Worm (Caenorhabditis elegans) whole organism, L1 larva: Measurements from ENCODE around the gene T28B11.1.
A peak's percentile ranks its signal among the peaks of the same experiment; 100 is the strongest.

Source experiments
- C04F5.9 ChIP-seq: sonication (generic microtip); optimal IDR thresholded peaks from 2 replicates; lab custom pipeline; 2016; ENCODE audit warnings: missing genetic modification characterization, missing compliant biosample characterization
- C16A3.4 ChIP-seq: fragments of 150-350 bp; optimal IDR thresholded peaks from 2 replicates; lab custom pipeline; 2014; ENCODE audit warnings: missing biosample characterization, missing genetic modification characterization
- Y116A8C.19 ChIP-seq: sonication (generic microtip); optimal IDR thresholded peaks from 2 replicates; lab custom pipeline; 2016; ENCODE audit warnings: missing compliant biosample characterization, missing genetic modification characterization, borderline replicate concordance
- aha-1 ChIP-seq: fragments of 150-350 bp; optimal IDR thresholded peaks from 2 replicates; lab custom pipeline; 2014; ENCODE audit warnings: missing biosample characterization, missing genetic modification characterization
- alr-1 ChIP-seq: fragments of 200-800 bp; sonication (Bioruptor generic); optimal IDR thresholded peaks from 2 replicates; lab custom pipeline; 2018; ENCODE audit warnings: borderline replicate concordance, mild to moderate bottlenecking, missing genetic modification characterization, missing compliant biosample characterization
- aly-2 ChIP-seq: fragments of 150-350 bp; optimal IDR thresholded peaks from 2 replicates; lab custom pipeline; 2014; ENCODE audit warnings: missing biosample characterization, missing genetic modification characterization
- blmp-1 ChIP-seq: fragments of 150-350 bp; optimal IDR thresholded peaks from 2 replicates; lab custom pipeline; 2014; ENCODE audit warnings: missing biosample characterization, missing genetic modification characterization
- ceh-8 ChIP-seq: fragments of 200-800 bp; sonication (Bioruptor generic); optimal IDR thresholded peaks from 2 replicates; lab custom pipeline; 2018; ENCODE audit warnings: mild to moderate bottlenecking, missing genetic modification characterization, moderate library complexity, missing compliant biosample characterization
- ceh-82 ChIP-seq, 3 experiments: fragments of 150-350 bp in 1 of 3; sonication (generic microtip) in 2 of 3; optimal IDR thresholded peaks; 2 replicates each; lab custom pipeline; 2014 to 2017; ENCODE audit warnings: missing biosample characterization in 3 of 3, missing genetic modification characterization in 3 of 3
- ceh-88 ChIP-seq: fragments of 200-800 bp; sonication (Bioruptor generic); IDR thresholded peaks from 2 replicates; pipeline ENCODE4 v1.3.6; 2022; ENCODE audit warnings: missing genetic modification characterization, missing compliant biosample characterization
- ceh-90 ChIP-seq: sonication (generic microtip); optimal IDR thresholded peaks from 2 replicates; lab custom pipeline; 2016; ENCODE audit warnings: missing genetic modification characterization, missing compliant biosample characterization
- dsc-1 ChIP-seq: sonication (generic microtip); optimal IDR thresholded peaks from 2 replicates; lab custom pipeline; 2016; ENCODE audit warnings: mild to moderate bottlenecking, missing genetic modification characterization, missing compliant biosample characterization
- efl-1 ChIP-seq, 4 experiments: fragments of 150-350 bp; optimal IDR thresholded peaks in 3 of 4; peaks in 1 of 4; 1 replicate in 1 of 4; 2 replicates in 3 of 4; lab custom pipeline; 2014; ENCODE audit warnings: missing biosample characterization in 2 of 4, missing genetic modification characterization in 2 of 4, missing genetic modification reagents in 2 of 4
- egl-13 ChIP-seq: sonication (generic microtip); optimal IDR thresholded peaks from 2 replicates; lab custom pipeline; 2016; ENCODE audit warnings: missing genotype, missing genetic modification reagents, missing genetic modification characterization, missing compliant biosample characterization
- egl-27 ChIP-seq, 2 experiments: fragments of 150-350 bp in 1 of 2; sonication (generic microtip); optimal IDR thresholded peaks; 3 replicates each; lab custom pipeline; 2017 to 2018; ENCODE audit warnings: missing biosample characterization in 2 of 2, missing genetic modification characterization in 2 of 2, missing genetic modification reagents in 2 of 2
- elt-2 ChIP-seq: sonication (generic microtip); optimal IDR thresholded peaks from 2 replicates; lab custom pipeline; 2016; ENCODE audit warnings: missing genetic modification characterization, mild to moderate bottlenecking, inconsistent platforms, missing compliant biosample characterization, missing genetic modification reagents
- elt-3 ChIP-seq, 6 experiments: fragments of 150-350 bp in 1 of 6; sonication (generic microtip); optimal IDR thresholded peaks; 2 replicates each; lab custom pipeline; 2017 to 2018; ENCODE audit warnings: missing biosample characterization in 6 of 6, missing genetic modification characterization in 6 of 6, inconsistent platforms in 1 of 6
- ets-5 ChIP-seq: fragments of 200-800 bp; sonication (Bioruptor generic); IDR thresholded peaks from 2 replicates; pipeline ENCODE4 v1.3.6; 2022; ENCODE audit warnings: missing genetic modification characterization, missing compliant biosample characterization
- fkh-10 ChIP-seq: sonication (generic microtip); optimal IDR thresholded peaks from 2 replicates; lab custom pipeline; 2017; ENCODE audit warnings: missing biosample characterization, missing genetic modification reagents, missing genetic modification characterization
- fkh-8 ChIP-seq: sonication (generic microtip); optimal IDR thresholded peaks from 2 replicates; lab custom pipeline; 2016; ENCODE audit warnings: mild to moderate bottlenecking, missing genetic modification characterization, missing compliant biosample characterization
- fos-1 ChIP-seq: fragments of 150-350 bp; optimal IDR thresholded peaks from 2 replicates; lab custom pipeline; 2014; ENCODE audit warnings: missing biosample characterization, missing genetic modification characterization
- grh-1 ChIP-seq: fragments of 200-800 bp; sonication (Bioruptor generic); IDR thresholded peaks from 2 replicates; pipeline ENCODE4 v1.3.6; 2022; ENCODE audit warnings: missing genetic modification reagents, missing genetic modification characterization, missing compliant biosample characterization
- hlh-17 ChIP-seq: fragments of 200-800 bp; sonication (Bioruptor generic); optimal IDR thresholded peaks from 2 replicates; lab custom pipeline; 2018; ENCODE audit warnings: missing genetic modification characterization, mild to moderate bottlenecking, missing compliant biosample characterization, moderate library complexity, borderline replicate concordance
- hlh-4 ChIP-seq: sonication (generic microtip); optimal IDR thresholded peaks from 2 replicates; lab custom pipeline; 2016; ENCODE audit warnings: mild to moderate bottlenecking, missing genetic modification characterization, missing compliant biosample characterization
- irx-1 ChIP-seq: sonication (generic microtip); optimal IDR thresholded peaks from 2 replicates; lab custom pipeline; 2016; ENCODE audit warnings: missing genetic modification characterization, missing compliant biosample characterization
- isw-1 ChIP-seq: fragments of 200-800 bp; sonication (Bioruptor generic); IDR thresholded peaks from 2 replicates; pipeline ENCODE4 v1.3.6; 2022; ENCODE audit warnings: missing genetic modification characterization, missing compliant biosample characterization
- lin-13 ChIP-seq: fragments of 150-350 bp; optimal IDR thresholded peaks from 2 replicates; lab custom pipeline; 2014; ENCODE audit warnings: missing biosample characterization, missing genetic modification reagents, missing genetic modification characterization
- lin-14 ChIP-seq: fragments of 200-800 bp; sonication (Bioruptor generic); optimal IDR thresholded peaks from 2 replicates; lab custom pipeline; 2018; ENCODE audit warnings: mild to moderate bottlenecking, missing genetic modification characterization, moderate library complexity, missing compliant biosample characterization
- lin-39 ChIP-seq: fragments of 150-350 bp; optimal IDR thresholded peaks from 2 replicates; lab custom pipeline; 2014; ENCODE audit warnings: missing biosample characterization, missing genetic modification reagents, missing genetic modification characterization
- lsy-2 ChIP-seq, 2 experiments: fragments of 150-350 bp; optimal IDR thresholded peaks; 2 replicates each; lab custom pipeline; 2014; ENCODE audit warnings: missing biosample characterization in 2 of 2, missing genetic modification characterization in 2 of 2
- mef-2 ChIP-seq: fragments of 150-350 bp; optimal IDR thresholded peaks from 2 replicates; lab custom pipeline; 2014; ENCODE audit warnings: missing biosample characterization, missing genetic modification characterization
- mep-1 ChIP-seq: fragments of 150-350 bp; optimal IDR thresholded peaks from 2 replicates; lab custom pipeline; 2014; ENCODE audit warnings: missing biosample characterization, missing genetic modification characterization
- nhr-11 ChIP-seq: fragments of 150-350 bp; optimal IDR thresholded peaks from 2 replicates; lab custom pipeline; 2014; ENCODE audit warnings: missing biosample characterization, missing genetic modification characterization
- nhr-12 ChIP-seq: sonication (generic microtip); optimal IDR thresholded peaks from 2 replicates; lab custom pipeline; 2017; ENCODE audit warnings: missing biosample characterization, missing genetic modification characterization
- nhr-20 ChIP-seq: sonication (generic microtip); optimal IDR thresholded peaks from 2 replicates; lab custom pipeline; 2016; ENCODE audit warnings: mild to moderate bottlenecking, missing genetic modification characterization, missing compliant biosample characterization
- nhr-28 ChIP-seq: fragments of 150-350 bp; optimal IDR thresholded peaks from 2 replicates; lab custom pipeline; 2014; ENCODE audit warnings: missing biosample characterization, missing genetic modification characterization
- nhr-47 ChIP-seq: sonication (generic microtip); optimal IDR thresholded peaks from 2 replicates; lab custom pipeline; 2016; ENCODE audit warnings: mild to moderate bottlenecking, missing genetic modification characterization, moderate library complexity, missing compliant biosample characterization
- nhr-71 ChIP-seq: sonication (generic microtip); optimal IDR thresholded peaks from 2 replicates; lab custom pipeline; 2016; ENCODE audit warnings: mild to moderate bottlenecking, missing genetic modification characterization, moderate library complexity, missing compliant biosample characterization
- nhr-84 ChIP-seq: sonication (generic microtip); optimal IDR thresholded peaks from 2 replicates; lab custom pipeline; 2017; ENCODE audit warnings: missing biosample characterization, missing genetic modification characterization
- nhr-85 ChIP-seq: sonication (generic microtip); peaks from one replicate; lab custom pipeline; 2016; ENCODE audit warnings: missing genetic modification characterization, inconsistent platforms, missing compliant biosample characterization
- nhr-90 ChIP-seq: sonication (generic microtip); optimal IDR thresholded peaks from 2 replicates; lab custom pipeline; 2016; ENCODE audit warnings: mild to moderate bottlenecking, missing genetic modification characterization, missing compliant biosample characterization; ENCODE audit not compliant: poor library complexity
- pqm-1 ChIP-seq: sonication (generic microtip); optimal IDR thresholded peaks from 3 replicates; lab custom pipeline; 2017; ENCODE audit warnings: missing biosample characterization, missing genetic modification characterization
- skn-1 ChIP-seq: fragments of 150-350 bp; optimal IDR thresholded peaks from 2 replicates; lab custom pipeline; 2014; ENCODE audit warnings: missing biosample characterization, missing genetic modification characterization
- snu-23 ChIP-seq: sonication (generic microtip); optimal IDR thresholded peaks from 2 replicates; lab custom pipeline; 2016; ENCODE audit warnings: missing genetic modification characterization, missing compliant biosample characterization
- sox-4 ChIP-seq: sonication (generic microtip); optimal IDR thresholded peaks from 2 replicates; lab custom pipeline; 2016; ENCODE audit warnings: missing genetic modification characterization, missing compliant biosample characterization
- sptf-1 ChIP-seq: fragments of 150-350 bp; optimal IDR thresholded peaks from 2 replicates; lab custom pipeline; 2014; ENCODE audit warnings: missing biosample characterization, missing genetic modification characterization
- sup-37 ChIP-seq: fragments of 200-800 bp; sonication (Bioruptor generic); optimal IDR thresholded peaks from 2 replicates; lab custom pipeline; 2018; ENCODE audit warnings: mild to moderate bottlenecking, missing genetic modification characterization, missing compliant biosample characterization
- swsn-7 ChIP-seq: sonication (generic microtip); optimal IDR thresholded peaks from 2 replicates; lab custom pipeline; 2016; ENCODE audit warnings: missing genetic modification characterization, missing compliant biosample characterization
- tlp-1 ChIP-seq: fragments of 150-350 bp; optimal IDR thresholded peaks from 2 replicates; lab custom pipeline; 2014; ENCODE audit warnings: missing biosample characterization, missing genetic modification characterization
- unc-130 ChIP-seq: fragments of 150-350 bp; optimal IDR thresholded peaks from 2 replicates; lab custom pipeline; 2017; ENCODE audit warnings: missing biosample characterization, missing genetic modification characterization, inconsistent platforms
- unc-62 ChIP-seq: fragments of 150-350 bp; optimal IDR thresholded peaks from 2 replicates; lab custom pipeline; 2014; ENCODE audit warnings: missing biosample characterization, missing genetic modification reagents, missing genetic modification characterization
- unc-86 ChIP-seq: sonication (generic microtip); optimal IDR thresholded peaks from 2 replicates; lab custom pipeline; 2016; ENCODE audit warnings: missing genetic modification characterization, missing compliant biosample characterization
- zip-4 ChIP-seq: fragments of 200-800 bp; sonication (Bioruptor generic); optimal IDR thresholded peaks from 2 replicates; lab custom pipeline; 2018; ENCODE audit warnings: mild to moderate bottlenecking, missing genetic modification characterization, moderate library complexity, missing compliant biosample characterization
- ztf-11 ChIP-seq, 2 experiments: sonication (generic microtip); optimal IDR thresholded peaks; 2 replicates each; lab custom pipeline; 2016 to 2017; ENCODE audit warnings: missing genetic modification characterization in 2 of 2, missing biosample characterization in 1 of 2, missing compliant biosample characterization in 1 of 2

Gene T28B11.1

ce11 chrV:10677459-10677858 lies 54.8 kb downstream of the T28B11.1 start (continued):
- TF ChIP-seq fos-1 (tag; lab: Kevin White, UChicago) (no peak), nhr-12 (tag; lab: Kevin White, UChicago) (no peak), C16A3.4 (no peak), elt-2 (tag; lab: Kevin White, UChicago) (no peak), snu-23 (peak; percentile 26), ceh-88 (GFP tag; lab: Robert Waterston, UW) (no peak), nhr-20 (no peak), swsn-7 (tag; lab: Kevin White, UChicago) (no peak), aha-1 (tag; lab: Kevin White, UChicago) (no peak), unc-130 (no peak), lsy-2 (tag; optimal IDR thresholded peaks at IDR 0.05; lab: Kevin White, UChicago) (peak in 1 of 2 experiments; percentile 55), alr-1 (tag; lab: Kevin White, UChicago) (no peak), nhr-71 (tag; lab: Kevin White, UChicago) (peak; percentile 51), ceh-82 (tag; optimal IDR thresholded peaks at IDR 0.05; lab: Kevin White, UChicago) (peak in 1 of 3 experiments; percentile 51), egl-27 (tag; optimal IDR thresholded peaks at IDR 0.05; lab: Kevin White, UChicago) (no peak), hlh-17 (GFP tag; lab: Kevin White, UChicago) (no peak), lin-13 (GFP tag; lab: Kevin White, UChicago) (no peak), Y116A8C.19 (tag; lab: Kevin White, UChicago) (no peak), nhr-47 (tag; lab: Kevin White, UChicago) (peak; percentile 37), sptf-1 (tag; lab: Kevin White, UChicago) (no peak), nhr-11 (tag; lab: Kevin White, UChicago) (no peak), irx-1 (tag; lab: Kevin White, UChicago) (no peak), ceh-90 (tag; lab: Kevin White, UChicago) (no peak), skn-1 (tag; lab: Kevin White, UChicago) (no peak), zip-4 (GFP tag; lab: Kevin White, UChicago) (no peak), sox-4 (tag; lab: Kevin White, UChicago) (no peak), aly-2 (tag; lab: Kevin White, UChicago) (no peak), fkh-8 (tag; lab: Kevin White, UChicago) (peak; percentile 3), ztf-11 (tag; optimal IDR thresholded peaks at IDR 0.05; lab: Kevin White, UChicago) (no peak), dsc-1 (tag; lab: Kevin White, UChicago) (peak; percentile 50), nhr-85 (tag; lab: Kevin White, UChicago) (no peak), elt-3 (tag; optimal IDR thresholded peaks at IDR 0.05; lab: Kevin White, UChicago) (no peak), mep-1 (peak; percentile 5), fkh-10 (GFP tag; lab: Kevin White, UChicago) (peak; percentile 45), nhr-28 (tag; lab: Kevin White, UChicago) (no peak), egl-13 (tag; lab: Kevin White, UChicago) (no peak), efl-1 (optimal IDR thresholded peaks at IDR 0.05; lab: Kevin White, UChicago) (peak; percentile 13 to 29), efl-1 (GFP tag; optimal IDR thresholded peaks at IDR 0.05 in 1 of 2; lab: Kevin White, UChicago) (no peak), grh-1 (GFP tag; lab: Robert Waterston, UW) (no peak), nhr-84 (no peak), blmp-1 (no peak), unc-62 (GFP tag; lab: Kevin White, UChicago) (no peak), tlp-1 (tag; lab: Kevin White, UChicago) (no peak), isw-1 (GFP tag; lab: Robert Waterston, UW) (no peak), C04F5.9 (no peak), pqm-1 (no peak), lin-39 (tag; lab: Kevin White, UChicago) (no peak), ceh-8 (GFP tag; lab: Kevin White, UChicago) (no peak), ets-5 (GFP tag; lab: Robert Waterston, UW) (no peak), lin-14 (peak; percentile 88), unc-86 (peak; percentile 18), hlh-4 (tag; lab: Kevin White, UChicago) (no peak), mef-2 (no peak), sup-37 (GFP tag; lab: Kevin White, UChicago) (no peak), nhr-90 (tag; lab: Kevin White, UChicago) (no peak)
